Fruit fly (Drosophila melanogaster) whole organism, embryonic: ENCODE measurements around the gene CG9338.
A peak's percentile ranks its signal among the peaks of the same experiment; 100 is the strongest.

Experiments used
- croc ChIP-seq: fragments of 200-800 bp; sonication (Bioruptor generic); conservative IDR thresholded peaks from 3 replicates; pipeline ENCODE4 v1.3.6; 2022; ENCODE audit warnings: missing biosample characterization, missing genetic modification characterization
- lilli ChIP-seq: fragments of 200-800 bp; sonication (Bioruptor generic); optimal IDR thresholded peaks from 3 replicates; lab custom pipeline; 2016; ENCODE audit warnings: missing biosample characterization, missing genetic modification characterization
- pan ChIP-seq, 4 experiments: fragments of >200 bp in 3 of 4; fragments of 200-800 bp in 1 of 4; sonication (Bioruptor generic) in 1 of 4; optimal IDR thresholded peaks in 3 of 4; IDR thresholded peaks in 1 of 4; 2 replicates each; pipeline versions ENCODE4 v1.3.6 to Lab custom; 2017 to 2022; ENCODE audit warnings: missing biosample characterization in 2 of 4, missing genetic modification characterization in 2 of 4, mixed read lengths in 1 of 4
- sim ChIP-seq: fragments of 200-800 bp; sonication (Bioruptor generic); IDR thresholded peaks from 2 replicates; pipeline ENCODE4 v1.3.6; 2022; ENCODE audit warnings: missing biosample characterization, missing genetic modification characterization

DNA sequence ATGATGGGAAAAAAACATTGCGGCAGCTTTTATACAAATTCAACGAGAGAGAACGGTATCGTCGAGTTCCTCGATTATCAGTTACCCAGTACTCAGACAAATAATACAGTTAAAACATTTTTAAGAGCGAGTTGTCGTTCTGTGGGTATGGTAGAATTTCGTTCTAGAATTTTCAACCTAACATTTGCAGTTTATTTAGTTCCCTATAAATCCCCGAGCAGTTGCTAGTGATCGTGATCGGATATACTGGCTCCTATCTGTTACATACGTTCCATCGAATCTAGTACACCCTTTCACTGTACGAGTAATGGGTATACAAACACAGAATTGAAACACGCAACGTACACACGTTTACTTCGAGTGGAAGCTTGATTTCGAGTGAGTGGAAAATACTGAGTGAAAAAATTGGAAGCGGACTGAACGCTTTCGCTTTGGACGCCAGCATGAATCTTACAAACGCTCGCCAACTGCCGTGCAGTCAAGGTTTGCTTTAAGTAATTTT is at the start of gene CG9338:
- TF ChIP-seq lilli (GFP tag; lab: Kevin White, UChicago) (peak; percentile 87), sim (GFP tag; lab: Robert Waterston, UW) (no peak; the same call in 1 of the 2 replicates), croc (GFP tag; lab: Robert Waterston, UW) (peak; percentile 88), pan (optimal IDR thresholded peaks at IDR 0.05; lab: Kevin White, UChicago) (no peak), pan (GFP tag; optimal IDR thresholded peaks at IDR 0.05 in 1 of 2, IDR thresholded peaks at IDR 0.05 in 1 of 2) (peak in 1 of 2 experiments; percentile 92)
